Fruit fly (Drosophila melanogaster) whole organism, wandering third instar larva: Measurements from ENCODE around the gene Sf3b6.
"Not testable (repeated sequence)": the region's sequence is repeated elsewhere in the genome, so short reads cannot be mapped to it uniquely, and the experiment has no call there.

ENCODE experiments used
- Abd-B ChIP-seq: fragments of >200 bp; optimal IDR thresholded peaks from 2 replicates; lab custom pipeline; 2017; ENCODE audit warnings: missing biosample characterization, missing genetic modification characterization
- CG32264 ChIP-seq: fragments of 200-800 bp; sonication (Bioruptor generic); optimal IDR thresholded peaks from 2 replicates; lab custom pipeline; 2016; ENCODE audit warnings: missing biosample characterization, missing genetic modification characterization
- CG9705 ChIP-seq: fragments of 200-800 bp; sonication (Bioruptor generic); optimal IDR thresholded peaks from 2 replicates; lab custom pipeline; 2018; ENCODE audit warnings: missing biosample characterization, mild to moderate bottlenecking, missing genetic modification characterization
- CrebA ChIP-seq: fragments of 200-800 bp; sonication (Bioruptor generic); optimal IDR thresholded peaks from 2 replicates; lab custom pipeline; 2016; ENCODE audit warnings: missing biosample characterization, mild to moderate bottlenecking, missing genetic modification characterization, borderline replicate concordance
- GATAd ChIP-seq: sonication (Bioruptor generic); optimal IDR thresholded peaks from 2 replicates; lab custom pipeline; 2016; ENCODE audit warnings: missing biosample characterization, missing genetic modification characterization
- HLH106 ChIP-seq: fragments of 200-800 bp; optimal IDR thresholded peaks from 3 replicates; lab custom pipeline; 2019; ENCODE audit warnings: missing biosample characterization, mild to moderate bottlenecking, missing genetic modification characterization, moderate library complexity
- Hnf4 ChIP-seq: fragments of 200-800 bp; sonication (Bioruptor generic); optimal IDR thresholded peaks from 2 replicates; lab custom pipeline; 2016; ENCODE audit warnings: missing biosample characterization, mild to moderate bottlenecking, missing genetic modification characterization
- Hr78 ChIP-seq: fragments of >200 bp; optimal IDR thresholded peaks from 2 replicates; lab custom pipeline; 2017; ENCODE audit warnings: missing biosample characterization, missing genetic modification characterization
- Hr83 ChIP-seq: fragments of 200-300 bp; sonication (Bioruptor generic); optimal IDR thresholded peaks from 2 replicates; lab custom pipeline; 2016; ENCODE audit warnings: missing biosample characterization, mild to moderate bottlenecking, missing genetic modification characterization, moderate library complexity; ENCODE audit not compliant: poor library complexity, severe bottlenecking
- Jra ChIP-seq: sonication (Bioruptor generic); optimal IDR thresholded peaks from 2 replicates; lab custom pipeline; 2016; ENCODE audit warnings: missing biosample characterization, missing genetic modification characterization
- Myc ChIP-seq: fragments of >200 bp; optimal IDR thresholded peaks from 2 replicates; lab custom pipeline; 2017
- Vsx2 ChIP-seq: fragments of 200-300, 225-300 bp; sonication (Bioruptor generic); optimal IDR thresholded peaks from 2 replicates; lab custom pipeline; 2018; ENCODE audit warnings: missing biosample characterization, missing genetic modification characterization; ENCODE audit not compliant: partially characterized antibody
- brk ChIP-seq: fragments of 200-800 bp; sonication (Bioruptor generic); optimal IDR thresholded peaks from 2 replicates; lab custom pipeline; 2016; ENCODE audit warnings: missing biosample characterization, mild to moderate bottlenecking, missing genetic modification characterization
- dsf ChIP-seq: sonication (Bioruptor generic); optimal IDR thresholded peaks from 2 replicates; lab custom pipeline; 2016; ENCODE audit warnings: missing biosample characterization, missing genetic modification characterization, borderline replicate concordance
- ey ChIP-seq: fragments of 200-800 bp; sonication (Bioruptor generic); optimal IDR thresholded peaks from 2 replicates; lab custom pipeline; 2016; ENCODE audit warnings: missing biosample characterization, missing genetic modification characterization
- h ChIP-seq: fragments of 200-800 bp; sonication (Bioruptor generic); optimal IDR thresholded peaks from 3 replicates; lab custom pipeline; 2016; ENCODE audit warnings: missing biosample characterization, mild to moderate bottlenecking, missing genetic modification characterization
- psq ChIP-seq: fragments of 200-800 bp; sonication (Bioruptor generic); optimal IDR thresholded peaks from 3 replicates; lab custom pipeline; 2017; ENCODE audit warnings: missing biosample characterization, mild to moderate bottlenecking, missing genetic modification characterization, moderate library complexity
- sv ChIP-seq: fragments of 200-800 bp; sonication (Bioruptor generic); optimal IDR thresholded peaks from 3 replicates; lab custom pipeline; 2016; ENCODE audit warnings: missing biosample characterization, missing genetic modification characterization
- woc ChIP-seq: sonication (Bioruptor generic); optimal IDR thresholded peaks from 2 replicates; lab custom pipeline; 2016; ENCODE audit warnings: missing biosample characterization, mild to moderate bottlenecking, missing genetic modification characterization

Gene Sf3b6

DNA sequence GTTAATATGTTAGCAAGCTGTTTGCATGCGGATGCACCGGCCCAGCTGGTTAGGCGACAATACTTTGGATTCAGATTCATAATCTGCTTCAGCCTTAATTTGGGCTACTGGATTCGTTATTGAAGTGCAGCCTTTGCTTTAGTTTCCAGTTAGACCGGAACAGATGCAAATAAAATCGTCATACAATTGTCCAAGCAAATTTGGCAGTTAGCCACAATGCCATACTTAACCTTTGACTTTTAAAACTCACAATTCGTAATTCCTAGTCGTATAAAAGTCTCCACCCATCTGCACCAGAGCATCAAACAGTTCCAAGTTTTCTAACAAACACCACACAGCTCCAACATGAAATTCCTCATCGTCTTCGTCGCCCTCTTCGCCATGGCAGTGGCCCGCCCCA, 43.7 kb downstream of the Sf3b6 start, which contains the start of gene Lcp65Ab1:
TSS of gene Lcp65Ab1 (plus strand) at position 301 of the 400 bp plus-strand sequence.
- not testable (repeated sequence) for TF ChIP-seq psq (GFP tag; lab: Kevin White, UChicago); HLH106 (tag; lab: Kevin White, UChicago); sv (GFP tag; lab: Kevin White, UChicago)
- TF ChIP-seq, all 38 proteins: peak for 0; not testable (repeated sequence) for 38

DNA sequence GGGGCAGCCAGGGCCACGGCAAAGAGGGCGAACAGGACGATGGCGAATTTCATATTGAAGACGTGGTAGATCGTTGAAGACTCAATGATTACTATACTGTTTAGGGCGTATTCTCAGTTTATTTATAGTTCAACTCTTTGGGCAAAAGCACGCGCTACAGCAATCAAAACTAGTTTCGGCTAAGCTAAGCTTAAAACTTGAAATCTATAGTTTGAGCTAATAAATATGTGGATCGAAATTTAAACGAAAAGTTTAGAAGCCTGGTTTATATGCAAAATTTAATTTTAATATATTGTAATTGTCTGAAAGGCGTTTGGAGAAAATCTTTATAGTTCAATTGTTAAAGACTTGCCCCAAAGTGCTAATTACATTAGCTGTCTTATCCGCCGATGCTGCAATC, 45.1 kb downstream of the Sf3b6 start, which contains the start of gene Cpr65Ax1:
TSS of gene Cpr65Ax1 (minus strand) at position 101 of the 400 bp plus-strand sequence.
- not testable (repeated sequence) for TF ChIP-seq brk (GFP tag; lab: Kevin White, UChicago); Myc (lab: Kevin White, UChicago); CG9705

DNA sequence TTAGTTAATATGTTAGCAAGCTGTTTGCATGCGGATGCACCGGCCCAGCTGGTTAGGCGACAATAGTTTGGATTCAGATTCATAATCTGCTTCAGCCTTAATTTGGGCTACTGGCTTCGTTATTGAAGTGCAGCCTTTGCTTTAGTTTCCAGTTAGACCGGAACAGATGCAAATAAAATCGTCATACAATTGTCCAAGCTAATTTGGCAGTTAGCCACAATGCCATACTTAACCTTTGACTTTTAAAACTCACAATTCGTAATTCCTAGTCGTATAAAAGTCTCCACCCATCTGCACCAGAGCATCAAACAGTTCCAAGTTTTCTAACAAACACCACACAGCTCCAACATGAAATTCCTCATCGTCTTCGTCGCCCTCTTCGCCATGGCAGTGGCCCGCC, 46.6 kb downstream of the Sf3b6 start, which contains the start of gene Lcp65Ab2:
TSS of gene Lcp65Ab2 (plus strand) at position 301 of the 400 bp plus-strand sequence.
- TF ChIP-seq Abd-B, Vsx2, woc (GFP tag; lab: Kevin White, UChicago): not testable (repeated sequence)

DNA sequence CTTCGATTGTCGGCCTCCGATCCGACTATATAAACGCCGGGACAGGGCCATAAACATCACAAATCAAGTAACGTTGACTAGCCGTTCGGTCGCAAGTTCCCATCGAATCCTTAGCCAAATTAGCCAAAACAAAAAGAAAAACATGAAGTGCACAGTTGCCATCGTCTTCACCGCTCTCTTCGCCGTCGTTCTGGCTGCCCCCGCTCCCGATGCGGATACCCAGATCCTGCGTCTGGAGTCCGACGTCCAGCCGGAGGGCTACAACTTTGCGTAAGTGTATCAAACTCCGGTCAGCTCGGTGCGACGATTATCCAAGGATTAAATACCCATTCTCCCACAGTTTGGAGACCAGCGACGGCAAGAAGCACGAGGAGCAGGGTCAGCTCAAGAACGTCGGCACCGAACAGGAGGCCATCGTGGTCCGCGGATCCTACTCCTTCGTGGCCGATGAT, 48.2 kb downstream of the Sf3b6 start, which contains the start of gene Lcp65Ac:
TSS of gene Lcp65Ac (plus strand) at position 51 of the 452 bp plus-strand sequence.
- no peak for TF ChIP-seq h (GFP tag; lab: Kevin White, UChicago)

- TF ChIP-seq Hr83 (GFP tag; lab: Kevin White, UChicago) = no peak
Measured at dm6 chr3L:6143188-6143755, 49.7 kb downstream of the Sf3b6 start, which contains the start of gene Lcp65Ad. Lcp65Ad (plus strand) TSS chr3L:6143395.

- TF ChIP-seq CrebA (no peak), Jra (GFP tag; lab: Kevin White, UChicago) (no peak), ey (GFP tag; lab: Kevin White, UChicago) (no peak), GATAd (GFP tag; lab: Kevin White, UChicago) (no peak), CG9705 (no peak), woc (GFP tag; lab: Kevin White, UChicago) (no peak), Hr78 (GFP tag; lab: Kevin White, UChicago) (no peak), Vsx2 (GFP tag; lab: Kevin White, UChicago) (no peak), Hnf4 (GFP tag; lab: Kevin White, UChicago) (no peak), Abd-B (GFP tag; lab: Kevin White, UChicago) (no peak), CG32264 (GFP tag; lab: Kevin White, UChicago) (no peak), Myc (lab: Kevin White, UChicago) (no peak), psq (GFP tag; lab: Kevin White, UChicago) (no peak), dsf (GFP tag; lab: Kevin White, UChicago) (no peak)
Measured at dm6 chr3L:6142313-6142712, 50.7 kb downstream of the Sf3b6 start, which contains the start of gene Cpr65Aw. Cpr65Aw (minus strand) TSS chr3L:6142413.
